Fruit fly (Drosophila melanogaster) ovary, adult (tissue): ENCODE measurements around the gene CG4822.

ENCODE experiments used
- CG17801 ChIP-seq: fragments of 200-800 bp; optimal IDR thresholded peaks from 2 replicates; lab custom pipeline; 2019; ENCODE audit warnings: missing biosample characterization, mild to moderate bottlenecking, missing genetic modification characterization, moderate library complexity; ENCODE audit not compliant: partially characterized antibody

CG4822 gene

DNA sequence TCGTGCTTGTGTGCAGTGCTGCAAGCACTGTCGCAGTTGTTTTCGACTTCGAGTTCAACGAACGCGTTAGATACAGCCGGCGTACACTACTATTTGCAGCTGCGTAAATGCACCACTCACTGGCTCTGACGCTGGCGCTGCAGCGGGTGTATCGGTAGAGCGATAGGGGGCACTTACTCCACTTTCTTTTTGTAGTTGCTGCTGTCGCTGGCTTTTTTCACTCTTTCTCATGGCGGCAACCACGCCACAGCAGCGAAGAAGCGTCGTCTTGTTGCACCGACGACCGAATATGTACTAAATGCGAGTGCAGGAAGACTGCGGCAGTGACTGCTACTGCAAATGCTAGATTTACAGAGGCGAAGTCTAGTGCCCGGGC is at the start of gene CG4822:
Gene CG4822, minus strand, starts transcription at position 299 of the 376 bp plus-strand sequence.
- no peak for TF ChIP-seq CG17801 (GFP tag; lab: Kevin White, UChicago)

DNA sequence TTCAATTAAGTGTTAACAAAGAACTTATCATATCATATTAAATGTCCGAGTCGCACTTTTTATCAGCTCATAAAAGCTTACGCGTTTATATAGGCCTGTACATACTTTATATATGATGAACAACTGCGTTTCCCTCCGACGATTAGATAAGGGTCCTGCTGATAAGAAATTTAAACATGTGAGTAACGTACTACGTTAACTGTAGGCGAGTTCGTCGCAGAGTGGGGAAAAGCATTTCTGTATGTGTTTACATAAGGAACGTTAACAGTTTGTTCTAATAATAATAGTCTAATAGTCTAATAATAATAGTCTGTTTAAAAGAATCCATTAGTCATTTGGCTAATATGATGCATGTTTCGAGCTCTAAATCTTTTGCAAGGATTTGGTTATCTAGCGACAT is 48.8 kb upstream of the CG4822 start:
- no peak for TF ChIP-seq CG17801 (GFP tag; lab: Kevin White, UChicago)

DNA sequence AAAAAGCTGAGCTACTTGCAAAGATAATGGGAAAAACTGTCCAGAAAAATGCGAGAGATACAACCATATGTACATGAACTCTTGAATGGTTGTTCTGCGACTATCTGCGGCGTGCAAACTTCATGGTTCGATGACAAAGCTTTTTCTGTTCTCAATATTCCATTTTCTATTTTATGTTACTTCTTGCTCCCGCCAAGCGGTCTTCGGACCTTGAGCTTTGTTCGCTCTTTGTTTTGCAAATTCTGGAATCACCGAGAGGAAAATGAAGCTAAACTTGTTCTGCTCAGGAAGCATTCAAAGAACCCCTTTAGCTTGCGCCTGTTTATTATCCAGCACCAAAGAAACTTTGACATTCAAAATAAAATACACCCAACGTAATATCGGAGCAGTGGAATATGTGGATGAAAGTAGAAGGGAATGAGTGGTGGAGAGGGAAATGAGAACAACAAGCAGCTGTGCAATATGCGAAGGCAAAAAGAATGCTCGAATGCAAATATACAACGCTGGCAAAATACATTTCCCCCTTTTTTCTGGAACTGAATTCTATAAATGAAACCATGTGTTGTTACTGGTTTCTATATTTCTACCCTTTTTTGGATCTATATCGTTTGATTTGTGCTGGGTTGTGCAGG is 46.8 kb upstream of the CG4822 start:
- no peak for TF ChIP-seq CG17801 (GFP tag; lab: Kevin White, UChicago)

dm6 chr2L:166115-167069 is 44.8 kb upstream of the CG4822 start:
- peak; percentile 97 for TF ChIP-seq CG17801 (GFP tag; lab: Kevin White, UChicago)

- TF ChIP-seq CG17801 (GFP tag; lab: Kevin White, UChicago), result peak; percentile 1
Observed at dm6 chr2L:165253-165890, 43.8 kb upstream of the CG4822 start.

DNA sequence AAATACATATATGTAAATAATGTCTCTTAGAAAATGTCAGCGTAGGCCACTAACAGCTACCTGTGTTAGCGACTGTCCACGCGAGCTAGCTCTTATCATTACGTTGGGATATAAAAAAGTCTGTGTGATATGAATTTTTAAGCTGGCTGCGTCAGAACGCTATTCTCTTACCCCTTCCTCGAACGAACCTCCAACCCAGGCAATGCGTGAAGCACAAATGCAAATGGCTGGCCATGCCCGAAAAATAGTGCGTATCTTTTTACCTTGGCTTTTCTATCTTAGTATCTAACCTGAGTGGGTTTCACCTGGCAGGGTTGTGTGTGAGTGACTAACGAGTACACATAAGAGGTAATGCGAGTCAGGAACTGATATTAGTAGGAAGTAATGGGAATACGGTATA is 41.7 kb upstream of the CG4822 start:
- no peak for TF ChIP-seq CG17801 (GFP tag; lab: Kevin White, UChicago)

- TF ChIP-seq CG17801 (GFP tag; lab: Kevin White, UChicago), result no peak
Observed at dm6 chr2L:162208-162607, 40.7 kb upstream of the CG4822 start.

DNA sequence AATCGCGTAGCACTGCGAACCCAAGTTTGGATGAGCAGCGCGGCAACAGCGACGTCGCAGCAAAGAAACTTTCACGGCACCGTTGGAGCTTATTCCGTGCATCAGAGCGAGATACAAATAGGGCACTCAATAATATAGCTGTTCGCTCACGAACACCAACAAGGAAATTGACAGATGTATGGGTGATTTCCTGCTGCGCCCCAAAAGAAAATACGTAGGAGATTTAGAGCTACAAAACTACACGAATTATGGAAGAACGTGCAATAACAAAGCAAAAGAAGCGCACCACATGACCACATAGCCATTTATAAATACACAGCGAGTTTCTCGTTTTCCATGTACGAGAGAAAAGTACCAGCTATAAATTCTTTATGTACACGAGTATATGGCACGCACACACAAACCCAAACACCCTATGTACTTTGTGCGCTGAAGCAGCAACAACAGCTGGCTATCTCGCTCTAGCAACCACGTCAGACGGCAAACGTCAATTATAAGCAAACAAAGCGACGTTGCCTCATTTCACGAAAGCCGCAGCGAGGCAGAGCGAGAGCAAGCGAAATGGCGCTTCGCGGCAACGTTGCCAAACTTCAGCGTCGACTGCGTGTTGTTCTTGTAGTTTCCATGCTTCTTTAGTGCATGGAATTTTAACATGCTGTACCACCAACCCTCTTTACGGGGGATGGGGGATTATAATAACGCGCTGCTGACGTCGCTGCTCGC is 40.1 kb upstream of the CG4822 start:
- TF ChIP-seq CG17801 (GFP tag; lab: Kevin White, UChicago), result peak; percentile 95

DNA sequence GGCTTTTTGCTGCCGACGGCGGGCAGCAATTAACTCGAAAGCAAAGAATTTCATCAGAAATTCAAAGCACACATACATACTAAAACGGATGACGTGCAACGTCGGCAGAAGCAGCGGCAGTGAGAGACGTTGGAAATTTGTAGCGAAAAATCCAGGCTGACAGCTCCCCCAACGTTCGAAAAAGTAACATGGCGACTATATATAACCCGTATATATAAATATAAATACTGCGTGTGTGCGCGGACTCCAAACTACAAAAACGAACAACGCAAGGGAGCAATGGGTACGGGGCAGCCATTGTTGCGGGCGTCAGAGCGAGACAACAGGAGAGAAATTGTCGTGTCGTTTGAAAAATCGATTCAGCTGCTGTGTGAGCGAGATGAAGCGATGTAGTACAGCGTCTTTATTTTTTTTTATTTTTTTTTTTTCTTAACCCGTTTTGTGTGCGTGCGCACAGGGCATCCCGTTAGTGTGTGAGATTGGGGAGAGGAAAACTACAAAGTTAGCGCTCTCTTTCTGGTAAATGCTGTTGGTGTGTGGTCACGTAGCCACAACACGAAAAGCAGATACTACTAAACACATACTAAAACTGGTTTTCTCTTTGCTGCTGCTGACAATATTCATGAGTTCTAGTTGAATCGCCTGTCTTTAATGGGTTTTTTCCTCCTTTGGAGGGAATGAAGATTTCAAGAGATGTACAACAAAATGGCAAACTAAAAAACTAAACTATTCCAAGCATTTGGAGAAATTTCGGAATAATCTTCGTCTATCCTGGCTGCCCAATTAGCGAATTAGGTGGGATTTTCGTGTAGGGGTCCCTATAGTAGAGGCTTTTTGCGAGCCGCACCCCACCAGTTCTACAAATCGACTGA is 39.3 kb upstream of the CG4822 start:
- peak; percentile 91 for TF ChIP-seq CG17801 (GFP tag; lab: Kevin White, UChicago)

dm6 chr2L:158649-159257 is 37.2 kb upstream of the CG4822 start, which contains the start of the genes CG33635 and spen:
CG33635 (minus strand) TSS chr2L:158664.
spen (plus strand) TSS chr2L:159032.
- peak; percentile 72 for TF ChIP-seq CG17801 (GFP tag; lab: Kevin White, UChicago)

DNA sequence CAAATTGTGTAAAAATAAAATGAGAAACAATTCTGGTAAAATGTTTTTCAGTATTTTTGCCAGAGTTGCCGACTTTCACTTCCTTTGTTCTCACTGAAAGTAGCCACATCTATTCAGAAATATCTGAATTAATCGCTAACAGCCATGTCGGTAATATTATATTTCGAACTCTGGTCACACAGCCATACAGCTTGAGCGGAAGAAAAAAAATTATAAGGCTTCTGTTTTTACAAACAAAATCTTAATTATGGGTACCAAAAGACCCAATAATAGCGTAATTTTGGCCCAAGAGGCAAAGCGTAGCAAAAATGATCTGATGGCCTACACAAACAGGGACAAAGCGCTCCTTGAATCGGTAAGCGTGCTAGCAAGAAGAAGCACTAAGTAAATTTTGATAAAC is 34.4 kb upstream of the CG4822 start, which contains the start of gene CG3436:
Gene CG3436, plus strand, starts transcription at position 36 of the 400 bp plus-strand sequence.
- TF ChIP-seq CG17801 (GFP tag; lab: Kevin White, UChicago), result peak; percentile 42

DNA sequence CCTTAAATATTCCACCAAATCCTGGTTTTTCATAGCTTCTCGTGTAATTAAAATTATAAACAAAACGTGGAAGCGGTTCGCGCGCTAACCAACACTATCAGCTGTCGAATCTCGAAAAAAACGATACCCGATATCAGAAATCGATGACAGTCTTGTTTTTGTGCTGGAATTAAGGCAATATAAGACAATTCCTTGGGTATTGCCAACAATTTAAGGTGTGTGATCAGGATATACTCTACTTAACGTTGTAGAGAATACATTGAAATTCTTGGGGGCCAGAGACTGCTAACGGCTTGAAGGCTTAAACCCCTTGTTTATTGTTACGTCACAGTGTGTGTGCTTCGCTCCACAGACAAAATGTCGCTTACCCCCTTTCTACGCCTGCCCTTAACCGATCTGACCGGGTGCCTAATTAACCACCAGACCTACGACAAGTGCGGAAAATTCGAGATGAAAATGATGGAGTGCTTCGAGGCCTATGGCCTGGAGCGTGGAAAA is 33.7 kb upstream of the CG4822 start, which contains the start of gene Pus10:
Gene Pus10, minus strand, starts transcription at position 91 of the 498 bp plus-strand sequence.
- TF ChIP-seq CG17801 (GFP tag; lab: Kevin White, UChicago), result no peak

dm6 chr2L:153142-153541 is 31.6 kb upstream of the CG4822 start, which contains the start of gene CG42399:
CG42399 (minus strand) TSS chr2L:153300.
- no peak for TF ChIP-seq CG17801 (GFP tag; lab: Kevin White, UChicago)
